Worm (Caenorhabditis elegans): Measurements from ENCODE around the gene clec-221.

Gene clec-221

DNA sequence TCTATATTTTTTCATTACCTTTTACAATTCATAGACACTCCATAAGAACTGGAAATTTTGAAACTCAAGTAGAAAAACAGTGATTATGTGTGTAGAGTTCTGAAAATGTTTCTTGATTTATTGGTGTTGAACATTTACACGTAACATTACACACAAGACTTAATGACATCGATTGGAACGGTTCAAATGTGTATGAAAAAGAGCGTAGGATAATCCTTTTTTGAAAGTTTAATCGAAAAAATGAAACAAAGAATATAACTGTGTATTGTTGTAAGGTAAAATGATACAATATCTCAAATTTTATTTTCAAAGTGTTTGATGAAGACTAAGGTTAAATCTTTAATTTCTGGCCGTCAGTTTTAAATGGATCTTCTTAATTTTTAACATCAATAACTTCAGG, 26.9 kb upstream of the clec-221 start, which contains the start of gene fig-1:
Gene fig-1, minus strand, starts transcription at position 101 of the 400 bp plus-strand sequence.
- TF ChIP-seq egl-18 (GFP tag; IDR thresholded peaks at IDR 0.05), result no peak
- no peak for TF ChIP-seq rcor-1 (GFP tag; IDR thresholded peaks at IDR 0.05)
- no peak for TF ChIP-seq Y53F4B.3 (GFP tag; IDR thresholded peaks at IDR 0.05)
- TF ChIP-seq attf-6 (GFP tag; IDR thresholded peaks at IDR 0.05), result no peak
- no peak for TF ChIP-seq tbp1 (GFP tag; optimal IDR thresholded peaks at IDR 0.05)
- no peak for TF ChIP-seq B0019.2 (GFP tag; conservative IDR thresholded peaks at IDR 0.05)
- TF ChIP-seq ceh-100 (GFP tag; IDR thresholded peaks at IDR 0.05), result no peak
- no peak for TF ChIP-seq attf-3 (GFP tag; conservative IDR thresholded peaks at IDR 0.05)
- TF ChIP-seq unc-130 (GFP tag; optimal IDR thresholded peaks at IDR 0.05), result no peak
- no peak for TF ChIP-seq madf-3 (GFP tag; IDR thresholded peaks at IDR 0.05)
- TF ChIP-seq aptf-3 (GFP tag; IDR thresholded peaks at IDR 0.05), result no peak
- TF ChIP-seq fkh-3 (tag; optimal IDR thresholded peaks at IDR 0.05), result no peak
- no peak for TF ChIP-seq F37B4.10 (GFP tag; IDR thresholded peaks at IDR 0.05)
- TF ChIP-seq cebp-1 (GFP tag; IDR thresholded peaks at IDR 0.05), result no peak
- no peak for TF ChIP-seq cebp-1 (tag; optimal IDR thresholded peaks at IDR 0.05)
- TF ChIP-seq D2030.7 (GFP tag; IDR thresholded peaks at IDR 0.05), result no peak

DNA sequence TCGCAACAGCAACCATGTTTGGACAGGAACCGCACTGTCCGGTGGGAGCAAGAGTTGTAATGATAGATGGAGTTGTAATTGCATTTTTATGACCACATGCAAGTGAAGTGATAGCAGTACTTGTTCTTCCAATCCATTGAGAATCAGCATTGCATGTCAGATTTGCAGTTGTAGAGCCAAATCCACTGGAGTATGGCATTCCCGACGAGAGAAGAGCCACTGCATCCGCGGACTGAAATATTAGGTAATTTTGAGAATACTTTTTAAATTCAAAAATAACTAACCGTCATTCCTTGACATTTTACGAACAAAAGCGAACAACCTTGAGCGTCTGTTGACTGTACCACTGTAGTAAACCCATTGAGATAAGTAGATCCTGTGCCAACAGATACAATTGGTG, 20.9 kb upstream of the clec-221 start:
- TF ChIP-seq madf-6 (GFP tag; IDR thresholded peaks at IDR 0.05) (no peak), athp-1 (tag; optimal IDR thresholded peaks at IDR 0.05) (no peak), aptf-3 (GFP tag; IDR thresholded peaks at IDR 0.05) (no peak), F55B11.4 (tag; optimal IDR thresholded peaks at IDR 0.05; ENCODE audit: borderline replicate concordance, insufficient read depth) (no peak), ztf-25 (GFP tag; IDR thresholded peaks at IDR 0.05) (no peak), dox-1 (GFP tag; IDR thresholded peaks at IDR 0.05) (no peak), snpc-3.4 (tag; optimal IDR thresholded peaks at IDR 0.05) (no peak), zfh-2 (GFP tag; conservative IDR thresholded peaks at IDR 0.05) (no peak), attf-3 (GFP tag; conservative IDR thresholded peaks at IDR 0.05) (no peak), lsy-27 (tag; optimal IDR thresholded peaks at IDR 0.05; ENCODE audit: borderline replicate concordance, insufficient read depth) (no peak), him-1 (tag; optimal IDR thresholded peaks at IDR 0.05) (no peak), ztf-18 (tag; optimal IDR thresholded peaks at IDR 0.05) (no peak), rec-8 (tag; optimal IDR thresholded peaks at IDR 0.05) (no peak), snpc-4 (GFP tag; optimal IDR thresholded peaks at IDR 0.05) (no peak), snpc-4 (tag; optimal IDR thresholded peaks at IDR 0.05) (no peak), egl-44 (GFP tag; IDR thresholded peaks at IDR 0.05) (no peak), F10E7.11 (tag; optimal IDR thresholded peaks at IDR 0.05) (no peak)

DNA sequence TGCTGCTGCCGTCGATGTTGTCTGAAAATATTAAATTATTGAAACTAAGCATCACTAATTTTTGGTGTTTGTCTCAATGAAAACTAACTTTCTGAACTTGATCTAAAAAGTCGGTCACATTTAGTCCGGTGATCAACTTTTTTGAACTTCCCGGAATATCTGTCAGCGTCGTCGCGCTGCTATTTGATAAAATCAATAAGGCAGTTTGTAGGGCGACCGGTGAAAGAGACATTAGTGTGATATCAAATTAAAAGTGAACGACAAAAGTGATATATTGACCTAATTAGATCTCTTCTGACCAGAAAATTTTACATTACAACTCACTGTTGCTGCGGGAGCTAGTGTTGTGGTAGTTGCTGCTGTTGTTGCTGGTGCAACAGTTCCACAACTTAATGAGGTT, 16.7 kb upstream of the clec-221 start:
- TF ChIP-seq somi-1 (GFP tag; optimal IDR thresholded peaks at IDR 0.05), result no peak
- no peak for TF ChIP-seq xnd-1 (tag; optimal IDR thresholded peaks at IDR 0.05)
- no peak for TF ChIP-seq K11D2.4 (GFP tag; IDR thresholded peaks at IDR 0.05)
- TF ChIP-seq F49E8.2 (tag; optimal IDR thresholded peaks at IDR 0.05; ENCODE audit: insufficient read depth), result no peak
- TF ChIP-seq snpc-1.1 (tag; optimal IDR thresholded peaks at IDR 0.05; ENCODE audit: insufficient read depth), result no peak
- TF ChIP-seq ztf-22 (GFP tag; optimal IDR thresholded peaks at IDR 0.05), result no peak
- TF ChIP-seq pbrm-1 (GFP tag; IDR thresholded peaks at IDR 0.05), result no peak
- TF ChIP-seq F39B2.1 (GFP tag; IDR thresholded peaks at IDR 0.05), result no peak
- no peak for TF ChIP-seq B0035.1 (tag; optimal IDR thresholded peaks at IDR 0.05)
- TF ChIP-seq pha-4 (tag; optimal IDR thresholded peaks at IDR 0.05), result no peak
- TF ChIP-seq let-526 (GFP tag; IDR thresholded peaks at IDR 0.05), result no peak
- no peak for TF ChIP-seq cebp-1 (GFP tag; IDR thresholded peaks at IDR 0.05)
- TF ChIP-seq cebp-1 (tag; optimal IDR thresholded peaks at IDR 0.05), result no peak
- TF ChIP-seq him-1 (tag; optimal IDR thresholded peaks at IDR 0.05), result no peak
